Fruit fly (Drosophila melanogaster): ENCODE results near the gene CG31643.

The CG31643 gene

DNA sequence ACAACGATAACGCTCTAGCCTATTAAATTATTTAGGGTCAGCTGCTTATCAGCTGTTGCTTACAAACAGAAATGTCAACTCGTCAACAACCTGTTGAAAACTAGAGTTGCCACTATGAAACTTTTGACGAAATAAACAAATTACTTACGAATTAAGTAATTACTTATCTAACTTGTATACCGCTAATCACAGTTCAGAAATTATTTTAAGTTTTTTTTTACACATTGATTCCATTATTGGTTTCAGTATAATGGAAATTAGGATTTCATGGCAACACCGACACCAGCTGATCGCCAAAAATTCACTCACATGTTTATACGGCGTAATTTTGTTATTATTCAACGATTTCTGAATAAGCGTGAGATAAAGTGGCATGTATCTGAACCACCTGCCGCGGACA, at the start of gene CG31643, which contains the start of gene CG9117 (continued):
- TF ChIP-seq HLH3B (GFP tag; IDR thresholded peaks at IDR 0.05) (no peak), btn (GFP tag; optimal IDR thresholded peaks at IDR 0.05) (no peak), CG11504 (tag; optimal IDR thresholded peaks at IDR 0.05) (no peak), CG6175 (GFP tag; IDR thresholded peaks at IDR 0.05) (no peak), H2.0 (GFP tag; IDR thresholded peaks at IDR 0.05) (no peak), CG3726 (GFP tag; IDR thresholded peaks at IDR 0.05) (no peak), sens (GFP tag) (peak; percentile 97), ab (GFP tag; optimal IDR thresholded peaks at IDR 0.05) (no peak), CG13296 (GFP tag; optimal IDR thresholded peaks at IDR 0.05) (no peak), Rfx (GFP tag; IDR thresholded peaks at IDR 0.05) (peak; percentile 55), insv (GFP tag; optimal IDR thresholded peaks at IDR 0.05) (no peak), crp (GFP tag; optimal IDR thresholded peaks at IDR 0.05) (peak; percentile 98 to 100), sisA (GFP tag; IDR thresholded peaks at IDR 0.05) (peak; percentile 25; the same call in 1 of the 2 replicates), CG14050 (GFP tag; IDR thresholded peaks at IDR 0.05) (no peak), Drgx (GFP tag; IDR thresholded peaks at IDR 0.05) (0 out of 2 replicates have a peak, but pooled peaks have one; percentile 21), CG10565 (GFP tag; optimal IDR thresholded peaks at IDR 0.05) (no peak), CG3281 (GFP tag; optimal IDR thresholded peaks at IDR 0.05) (no peak), CG2120 (GFP tag; optimal IDR thresholded peaks at IDR 0.05) (peak; percentile 85), chm (GFP tag; IDR thresholded peaks at IDR 0.05) (no peak), yki (optimal IDR thresholded peaks at IDR 0.05) (no peak), tll (GFP tag; optimal IDR thresholded peaks at IDR 0.05) (peak in 1 of 2 experiments; percentile 76), Asciz (GFP tag; optimal IDR thresholded peaks at IDR 0.05) (no peak), Opbp (GFP tag; IDR thresholded peaks at IDR 0.05; ENCODE audit: partially characterized antibody) (no peak), Dfd (GFP tag; optimal IDR thresholded peaks at IDR 0.05) (no peak), CHES-1-like (GFP tag; optimal IDR thresholded peaks at IDR 0.05) (peak; percentile 70), Sry-β (GFP tag; optimal IDR thresholded peaks at IDR 0.05) (peak; percentile 1), Ets97D (GFP tag; optimal IDR thresholded peaks at IDR 0.05) (peak; percentile 61), dan (GFP tag; IDR thresholded peaks at IDR 0.05) (no peak), CG17912 (GFP tag; optimal IDR thresholded peaks at IDR 0.05) (peak; percentile 12), Scr (GFP tag; IDR thresholded peaks at IDR 0.05; ENCODE audit: partially characterized antibody) (peak; percentile 21; the same call in 1 of the 2 replicates), Eip74EF (GFP tag; optimal IDR thresholded peaks at IDR 0.05) (no peak), Hr39 (optimal IDR thresholded peaks at IDR 0.05) (no peak), Hsf (GFP tag; optimal IDR thresholded peaks at IDR 0.05) (peak; percentile 57), en (GFP tag; optimal IDR thresholded peaks at IDR 0.05) (no peak), Nf-YB (GFP tag; optimal IDR thresholded peaks at IDR 0.05) (peak; percentile 10), Antp (GFP tag; optimal IDR thresholded peaks at IDR 0.05) (peak; percentile 46), fu2 (GFP tag; optimal IDR thresholded peaks at IDR 0.05) (peak; percentile 59), CG30020 (tag; optimal IDR thresholded peaks at IDR 0.05) (peak; percentile 8), Sin3A (optimal IDR thresholded peaks at IDR 0.05) (peak; percentile 18), Nf-YA (GFP tag; IDR thresholded peaks at IDR 0.05) (no peak), Fer1 (GFP tag; optimal IDR thresholded peaks at IDR 0.05) (peak; percentile 67), CG15269 (tag; optimal IDR thresholded peaks at IDR 0.05) (no peak), corto (GFP tag; optimal IDR thresholded peaks at IDR 0.05) (no peak), ERR (GFP tag; optimal IDR thresholded peaks at IDR 0.05) (no peak), ind (GFP tag; optimal IDR thresholded peaks at IDR 0.05) (no peak), ase (GFP tag; IDR thresholded peaks at IDR 0.05) (0 out of 3 replicates have a peak, but pooled peaks have one; percentile 47), CG11085 (GFP tag; IDR thresholded peaks at IDR 0.05) (no peak), prd (optimal IDR thresholded peaks at IDR 0.05) (no peak), prd (GFP tag; IDR thresholded peaks at IDR 0.05) (peak; percentile 54; the same call in 1 of the 3 replicates), tgo (GFP tag; IDR thresholded peaks at IDR 0.05) (peak; percentile 43; the same call in 2 of the 3 replicates), gsb-n (tag; optimal IDR thresholded peaks at IDR 0.05) (no peak), Ssrp (tag; optimal IDR thresholded peaks at IDR 0.05) (peak; percentile 4), BtbVII (GFP tag; optimal IDR thresholded peaks at IDR 0.05) (no peak)

Data from whole organism, embryonic.